Fruit fly (Drosophila melanogaster) S2 (cell line): ENCODE measurements around the gene Mybbp1A.

Experiments used
- CG8478 ChIP-seq: fragments of >200 bp; optimal IDR thresholded peaks from 2 replicates; lab custom pipeline; 2018
- CTCF ChIP-seq, 2 experiments: fragments of >200 bp; optimal IDR thresholded peaks; 2 replicates each; lab custom pipeline; 2018

- TF ChIP-seq CG8478 (lab: Kevin White, UChicago) = no peak
- TF ChIP-seq CTCF (optimal IDR thresholded peaks at IDR 0.05; lab: Kevin White, UChicago) = no peak
Measured at dm6 chrX:581825-582224, 47.7 kb upstream of the Mybbp1A start, which contains the start of gene vnd.
